Worm (Caenorhabditis elegans) whole organism, L4 larva: ENCODE data around the gene fbxb-9.

Experiments used
- F49E8.2 ChIP-seq: sonication (generic microtip); optimal IDR thresholded peaks from 2 replicates; lab custom pipeline; 2016; ENCODE audit warnings: missing compliant biosample characterization, mild to moderate bottlenecking, missing genetic modification characterization, borderline replicate concordance
- aha-1 ChIP-seq: fragments of 150-350 bp; peaks from one replicate; lab custom pipeline; 2014; ENCODE audit warnings: missing biosample characterization, missing genetic modification characterization
- ceh-32 ChIP-seq: sonication (generic microtip); optimal IDR thresholded peaks from 2 replicates; lab custom pipeline; 2016; ENCODE audit warnings: mild to moderate bottlenecking, missing genetic modification characterization, missing compliant biosample characterization; ENCODE audit not compliant: poor library complexity
- ceh-82 ChIP-seq: sonication (generic microtip); optimal IDR thresholded peaks from 2 replicates; lab custom pipeline; 2017; ENCODE audit warnings: missing biosample characterization, missing genetic modification characterization
- lin-29 ChIP-seq: fragments of 200-800 bp; sonication (Bioruptor generic); IDR thresholded peaks from 2 replicates; pipeline ENCODE4 v1.3.6; 2022; ENCODE audit warnings: missing genetic modification reagents, missing genetic modification characterization, missing compliant biosample characterization
- lsy-2 ChIP-seq, 2 experiments: fragments of 150-350 bp in 1 of 2; sonication (generic microtip) in 1 of 2; optimal IDR thresholded peaks; 2 replicates each; lab custom pipeline; 2014 to 2017; ENCODE audit warnings: missing biosample characterization in 2 of 2, missing genetic modification characterization in 2 of 2

- TF ChIP-seq ceh-82 (tag; lab: Kevin White, UChicago) (no peak), ceh-32 (tag; lab: Kevin White, UChicago) (no peak), lsy-2 (tag; optimal IDR thresholded peaks at IDR 0.05; lab: Kevin White, UChicago) (no peak), lin-29 (no peak), aha-1 (no peak), F49E8.2 (tag; lab: Kevin White, UChicago) (no peak)
Observed at ce11 chrIV:11150844-11151243, 11.5 kb downstream of the fbxb-9 start, which contains the start of gene C08F8.2.
